Worm (Caenorhabditis elegans): ENCODE data around the gene srh-68.

Gene srh-68

DNA sequence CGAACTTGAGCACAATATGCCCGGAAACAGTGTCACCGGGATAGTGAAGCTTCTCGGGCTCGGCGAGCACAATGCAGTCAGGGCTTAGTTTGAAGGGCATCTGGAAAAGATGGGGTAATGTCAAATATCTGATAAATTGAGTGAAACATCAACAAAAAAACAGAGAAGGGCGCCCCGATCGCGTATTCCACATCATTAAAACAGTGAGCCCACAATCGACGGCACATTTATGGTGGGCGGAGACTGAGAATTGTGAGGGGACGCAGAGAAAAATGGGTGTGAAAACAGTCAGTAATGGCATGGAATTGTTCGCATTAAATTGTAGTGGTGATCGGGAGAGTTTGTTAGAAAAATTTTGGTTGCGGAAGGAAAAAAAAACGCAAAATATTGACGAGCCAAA lies 26.3 kb upstream of the srh-68 start, which contains the start of gene arrd-9:
Gene arrd-9 (minus strand): TSS at position 101 of the 400 bp plus-strand sequence.
- TF ChIP-seq unc-3 (GFP tag; conservative IDR thresholded peaks at IDR 0.05), result no peak
- TF ChIP-seq unc-3 (tag; optimal IDR thresholded peaks at IDR 0.05), result no peak
- TF ChIP-seq hlh-30 (tag; optimal IDR thresholded peaks at IDR 0.05; ENCODE audit: insufficient read depth), result no peak
- TF ChIP-seq pax-1 (tag; optimal IDR thresholded peaks at IDR 0.05), result no peak
- no peak for TF ChIP-seq dmd-4 (tag; optimal IDR thresholded peaks at IDR 0.05; ENCODE audit: borderline replicate concordance)
- TF ChIP-seq eyg-1 (tag; optimal IDR thresholded peaks at IDR 0.05), result no peak
- TF ChIP-seq ttx-3 (tag; optimal IDR thresholded peaks at IDR 0.05), result no peak
- no peak for TF ChIP-seq pqm-1 (tag; optimal IDR thresholded peaks at IDR 0.05)
- no peak for TF ChIP-seq Y22D7AL.16 (tag; optimal IDR thresholded peaks at IDR 0.05)
- TF ChIP-seq ahr-1 (tag; optimal IDR thresholded peaks at IDR 0.05), result no peak
- TF ChIP-seq ceh-14 (tag; optimal IDR thresholded peaks at IDR 0.05), result no peak
- no peak for TF ChIP-seq hlh-6 (tag; optimal IDR thresholded peaks at IDR 0.05)
- no peak for TF ChIP-seq ref-2 (tag; optimal IDR thresholded peaks at IDR 0.05)

ce11 chrII:12481645-12482044 lies 25.5 kb upstream of the srh-68 start:
- TF ChIP-seq ceh-34 (tag; optimal IDR thresholded peaks at IDR 0.05) (no peak), F13H6.1 (tag; optimal IDR thresholded peaks at IDR 0.05) (no peak), ref-2 (tag; optimal IDR thresholded peaks at IDR 0.05) (no peak), gmeb-2 (tag; optimal IDR thresholded peaks at IDR 0.05) (no peak), madf-2 (tag; optimal IDR thresholded peaks at IDR 0.05) (no peak), nfya-1 (tag; optimal IDR thresholded peaks at IDR 0.05) (no peak), hlh-8 (tag; optimal IDR thresholded peaks at IDR 0.05) (no peak), nhr-232 (tag; optimal IDR thresholded peaks at IDR 0.05) (no peak), hlh-15 (tag; optimal IDR thresholded peaks at IDR 0.05) (no peak), pat-9 (tag; optimal IDR thresholded peaks at IDR 0.05) (no peak), tbx-7 (tag; optimal IDR thresholded peaks at IDR 0.05) (no peak), rnt-1 (tag; optimal IDR thresholded peaks at IDR 0.05) (no peak), ttx-3 (tag; optimal IDR thresholded peaks at IDR 0.05) (no peak), unc-42 (tag; optimal IDR thresholded peaks at IDR 0.05) (no peak), elt-2 (tag; optimal IDR thresholded peaks at IDR 0.05) (no peak), ets-4 (tag; optimal IDR thresholded peaks at IDR 0.05) (no peak), C08G9.2 (tag; optimal IDR thresholded peaks at IDR 0.05) (no peak), T23F11.4 (GFP tag; optimal IDR thresholded peaks at IDR 0.05) (no peak), C38D4.7 (GFP tag; optimal IDR thresholded peaks at IDR 0.05) (no peak)

ce11 chrII:12482622-12483021 lies 24.5 kb upstream of the srh-68 start, which contains the start of gene fbxb-102:
Gene fbxb-102 (plus strand): TSS chrII:12482922.
- TF ChIP-seq Y22D7AL.16 (tag; optimal IDR thresholded peaks at IDR 0.05), result no peak
- TF ChIP-seq dve-1 (tag; optimal IDR thresholded peaks at IDR 0.05), result no peak
- no peak for TF ChIP-seq ztf-16 (tag; optimal IDR thresholded peaks at IDR 0.05)
- TF ChIP-seq ceh-6 (GFP tag; optimal IDR thresholded peaks at IDR 0.05), result no peak
- TF ChIP-seq T23F11.4 (GFP tag; optimal IDR thresholded peaks at IDR 0.05), result no peak
- TF ChIP-seq ceh-24 (tag; optimal IDR thresholded peaks at IDR 0.05), result no peak
- no peak for TF ChIP-seq fax-1 (tag; optimal IDR thresholded peaks at IDR 0.05)
- no peak for TF ChIP-seq pha-2 (tag; optimal IDR thresholded peaks at IDR 0.05)
- TF ChIP-seq ceh-45 (GFP tag; IDR thresholded peaks at IDR 0.05), result no peak
- no peak for TF ChIP-seq ceh-9 (tag; optimal IDR thresholded peaks at IDR 0.05)
- no peak for TF ChIP-seq nhr-232 (tag; optimal IDR thresholded peaks at IDR 0.05)

- TF ChIP-seq lin-11 (tag; optimal IDR thresholded peaks at IDR 0.05) (no peak), pros-1 (tag; optimal IDR thresholded peaks at IDR 0.05) (no peak), K02D7.2 (tag; optimal IDR thresholded peaks at IDR 0.05) (no peak), hlh-13 (GFP tag; optimal IDR thresholded peaks at IDR 0.05) (no peak), pat-9 (tag; optimal IDR thresholded peaks at IDR 0.05) (no peak), elt-2 (tag; optimal IDR thresholded peaks at IDR 0.05) (no peak), rnt-1 (tag; optimal IDR thresholded peaks at IDR 0.05) (no peak), pha-2 (tag; optimal IDR thresholded peaks at IDR 0.05) (no peak)
Observed at ce11 chrII:12485060-12485459, 22.1 kb upstream of the srh-68 start, which contains the start of gene F15A4.10. Gene F15A4.10 (minus strand): TSS chrII:12485160.

All from whole organism, late embryonic.